Fruit fly (Drosophila melanogaster) Kc167 (cell line): Measurements from ENCODE around the gene Ccp84Ac.

Source experiments
- insv ChIP-seq: fragments of >200 bp; optimal IDR thresholded peaks from 3 replicates; lab custom pipeline; 2018; ENCODE audit warnings: missing external identifiers
- psq ChIP-seq: fragments of >200 bp; optimal IDR thresholded peaks from 2 replicates; lab custom pipeline; 2017; ENCODE audit warnings: missing external identifiers

- TF ChIP-seq psq: no peak
- TF ChIP-seq insv: no peak
Observed at dm6 chr3R:6691658-6692057, 4.4 kb downstream of the Ccp84Ac start, which contains the start of gene Ccp84Ae.
